Worm (Caenorhabditis elegans): ENCODE results near the gene pqn-29.

pqn-29 gene

DNA sequence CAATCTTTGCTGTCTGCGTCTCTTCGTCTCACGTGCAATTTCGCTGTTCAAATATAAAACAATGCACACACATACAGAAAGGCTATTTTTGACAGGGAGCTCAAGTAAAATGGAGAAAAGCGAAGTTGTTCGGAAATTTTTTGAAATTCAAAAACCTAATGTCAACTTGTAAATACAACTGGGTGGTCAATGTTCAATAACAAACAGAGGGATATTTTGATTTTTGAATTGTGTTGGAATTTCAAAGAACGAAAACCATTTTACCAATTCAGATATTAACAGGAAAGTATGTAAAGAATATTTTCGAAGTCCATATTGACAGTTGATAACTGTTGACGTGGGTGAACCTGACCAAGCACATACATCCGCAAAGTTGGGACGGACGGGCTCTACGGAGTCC lies 42.2 kb upstream of the pqn-29 start, which contains the start of gene tag-243:
TSS of gene tag-243 (minus strand) at position 101 of the 400 bp plus-strand sequence.
- TF ChIP-seq zip-5 (tag; optimal IDR thresholded peaks at IDR 0.05) (no peak), che-1 (tag; optimal IDR thresholded peaks at IDR 0.05) (no peak), K09A11.1 (tag; optimal IDR thresholded peaks at IDR 0.05; ENCODE audit: insufficient read depth) (no peak), ceh-48 (tag; optimal IDR thresholded peaks at IDR 0.05) (no peak), Y22D7AL.16 (tag; optimal IDR thresholded peaks at IDR 0.05) (no peak), ceh-2 (tag; optimal IDR thresholded peaks at IDR 0.05) (no peak), fax-1 (tag; optimal IDR thresholded peaks at IDR 0.05) (no peak), ceh-6 (GFP tag; optimal IDR thresholded peaks at IDR 0.05) (no peak), eyg-1 (tag; optimal IDR thresholded peaks at IDR 0.05) (no peak), odd-2 (tag; optimal IDR thresholded peaks at IDR 0.05) (no peak), hlh-13 (GFP tag; optimal IDR thresholded peaks at IDR 0.05) (no peak), fkh-6 (tag; optimal IDR thresholded peaks at IDR 0.05) (no peak), ztf-16 (tag; optimal IDR thresholded peaks at IDR 0.05) (no peak), unc-42 (tag; optimal IDR thresholded peaks at IDR 0.05) (no peak), ceh-31 (tag; optimal IDR thresholded peaks at IDR 0.05) (no peak), unc-86 (tag; optimal IDR thresholded peaks at IDR 0.05) (no peak), madf-2 (tag; optimal IDR thresholded peaks at IDR 0.05) (no peak), nhr-232 (tag; optimal IDR thresholded peaks at IDR 0.05) (no peak), elt-4 (tag; optimal IDR thresholded peaks at IDR 0.05) (no peak)

DNA sequence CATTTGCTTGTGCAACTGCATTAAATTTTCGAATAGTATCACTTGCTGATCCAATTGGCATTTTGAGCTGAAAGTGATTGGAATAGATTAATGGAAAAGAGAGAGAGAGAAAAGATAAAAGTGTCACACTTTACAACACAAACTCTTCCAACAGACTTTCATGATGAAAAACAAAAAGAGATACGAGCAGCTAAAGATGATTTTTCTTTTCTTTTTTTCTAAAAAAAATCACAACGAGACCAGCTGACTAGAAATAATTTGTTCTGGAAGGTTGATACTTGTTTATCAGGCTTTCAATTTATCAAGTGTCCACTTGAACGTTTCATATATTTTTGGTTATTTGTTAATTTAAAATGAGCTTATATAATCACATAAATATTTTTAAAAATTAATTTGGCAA lies 41.0 kb upstream of the pqn-29 start:
- peak; percentile 5 for TF ChIP-seq ceh-18 (tag; optimal IDR thresholded peaks at IDR 0.05)
- no peak for TF ChIP-seq pros-1 (tag; optimal IDR thresholded peaks at IDR 0.05)

ce11 chrIII:4679963-4680484 lies 33.9 kb upstream of the pqn-29 start, which contains the start of gene srg-11:
TSS of gene srg-11 (plus strand) at chrIII:4680013.
- TF ChIP-seq fax-1 (tag; optimal IDR thresholded peaks at IDR 0.05), result no peak

DNA sequence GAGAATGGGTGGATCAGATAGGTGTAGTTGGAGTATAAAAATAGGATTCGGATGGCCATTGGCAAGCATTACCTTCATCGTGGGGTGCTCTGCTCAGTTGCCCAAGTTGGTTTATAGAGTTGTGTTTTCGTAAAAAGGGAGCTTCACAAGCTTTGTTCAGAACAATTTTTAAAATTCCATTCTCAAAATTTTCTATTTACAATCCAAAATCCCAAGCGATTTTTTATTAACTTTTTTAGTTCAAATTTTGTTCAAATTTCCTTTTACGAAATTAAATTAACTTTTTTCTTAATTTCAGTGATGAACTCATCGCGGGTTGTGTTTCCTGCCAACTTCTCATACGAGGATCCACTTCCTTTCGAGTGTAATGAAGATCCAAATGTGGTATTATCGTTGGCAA lies 31.3 kb upstream of the pqn-29 start, which contains the start of gene srg-10:
TSS of gene srg-10 (plus strand) at position 301 of the 400 bp plus-strand sequence.
- TF ChIP-seq ceh-24 (tag; optimal IDR thresholded peaks at IDR 0.05) (no peak), ceh-22 (tag; optimal IDR thresholded peaks at IDR 0.05) (no peak), ceh-19 (GFP tag; optimal IDR thresholded peaks at IDR 0.05) (no peak), nhr-11 (tag; optimal IDR thresholded peaks at IDR 0.05) (no peak), pros-1 (tag; optimal IDR thresholded peaks at IDR 0.05) (no peak), tbx-7 (tag; optimal IDR thresholded peaks at IDR 0.05) (no peak), fkh-10 (GFP tag; optimal IDR thresholded peaks at IDR 0.05) (no peak), ceh-9 (tag; optimal IDR thresholded peaks at IDR 0.05) (no peak), pha-2 (tag; optimal IDR thresholded peaks at IDR 0.05) (no peak), sdc-2 (tag; optimal IDR thresholded peaks at IDR 0.05) (no peak), pag-3 (tag; optimal IDR thresholded peaks at IDR 0.05; ENCODE audit: borderline replicate concordance) (no peak), ref-2 (tag; optimal IDR thresholded peaks at IDR 0.05) (no peak), K09A11.1 (tag; optimal IDR thresholded peaks at IDR 0.05; ENCODE audit: insufficient read depth) (no peak), ahr-1 (tag; optimal IDR thresholded peaks at IDR 0.05) (no peak), ceh-18 (tag; optimal IDR thresholded peaks at IDR 0.05) (no peak)

- TF ChIP-seq nhr-232 (tag; optimal IDR thresholded peaks at IDR 0.05) (no peak), unc-86 (tag; optimal IDR thresholded peaks at IDR 0.05) (no peak), F13H6.1 (tag; optimal IDR thresholded peaks at IDR 0.05) (no peak), elt-4 (tag; optimal IDR thresholded peaks at IDR 0.05) (no peak), ceh-24 (tag; optimal IDR thresholded peaks at IDR 0.05) (no peak), tbx-7 (tag; optimal IDR thresholded peaks at IDR 0.05) (no peak), K02D7.2 (tag; optimal IDR thresholded peaks at IDR 0.05) (no peak), ceh-31 (tag; optimal IDR thresholded peaks at IDR 0.05) (no peak), pha-2 (tag; optimal IDR thresholded peaks at IDR 0.05) (no peak), hlh-13 (GFP tag; optimal IDR thresholded peaks at IDR 0.05) (no peak)
These were observed 25.8 kb upstream of the pqn-29 start, which contains the start of gene srg-13 for ce11 chrIII:4671949-4672348. TSS of gene srg-13 (plus strand) at chrIII:4672249.
